Fruit fly (Drosophila melanogaster) whole organism, prepupa: ENCODE results near the gene CG6204.

Experiments
- Blimp-1 ChIP-seq: fragments of 200-800 bp; sonication (Bioruptor generic); optimal IDR thresholded peaks from 3 replicates; lab custom pipeline; 2017; ENCODE audit warnings: missing biosample characterization, missing genetic modification characterization, mild to moderate bottlenecking, moderate library complexity, missing genetic modification reagents
- CG11294 ChIP-seq: fragments of 200-800 bp; sonication (Bioruptor generic); IDR thresholded peaks from 2 replicates; pipeline ENCODE4 v1.3.6; 2022; ENCODE audit warnings: missing biosample characterization, missing genetic modification characterization
- CG11902 ChIP-seq: fragments of 200-800 bp; sonication (Bioruptor generic); optimal IDR thresholded peaks from 3 replicates; lab custom pipeline; 2016; ENCODE audit warnings: missing biosample characterization, missing genetic modification characterization
- CG15336 ChIP-seq: fragments of 200-800 bp; sonication (Bioruptor generic); IDR thresholded peaks from 2 replicates; pipeline ENCODE4 v1.3.6; 2022; ENCODE audit warnings: missing biosample characterization, missing genetic modification characterization
- CG16779 ChIP-seq: fragments of 200-800 bp; sonication (Bioruptor generic); optimal IDR thresholded peaks from 3 replicates; lab custom pipeline; 2017; ENCODE audit warnings: missing biosample characterization, mild to moderate bottlenecking, missing genetic modification characterization
- CG3032 ChIP-seq: fragments of 200-800 bp; optimal IDR thresholded peaks from 2 replicates; lab custom pipeline; 2019; ENCODE audit warnings: missing biosample characterization, mild to moderate bottlenecking, missing genetic modification characterization, moderate library complexity
- CG31627 ChIP-seq: fragments of 200-800 bp; sonication (Bioruptor generic); optimal IDR thresholded peaks from 3 replicates; lab custom pipeline; 2016; ENCODE audit warnings: missing biosample characterization, missing genetic modification characterization
- CG32006 ChIP-seq: fragments of 200-800 bp; sonication (Bioruptor generic); optimal IDR thresholded peaks from 3 replicates; lab custom pipeline; 2017; ENCODE audit warnings: missing biosample characterization, mild to moderate bottlenecking, missing genetic modification characterization
- CG34406 ChIP-seq: fragments of 200-800 bp; sonication (Bioruptor generic); optimal IDR thresholded peaks from 3 replicates; lab custom pipeline; 2016; ENCODE audit warnings: missing biosample characterization, missing genetic modification characterization
- CG3919 ChIP-seq: fragments of 200-800 bp; sonication (Bioruptor generic); optimal IDR thresholded peaks from 3 replicates; lab custom pipeline; 2016; ENCODE audit warnings: missing biosample characterization, missing genetic modification characterization
- CG4318 ChIP-seq: fragments of 200-800 bp; sonication (Bioruptor generic); optimal IDR thresholded peaks from 3 replicates; lab custom pipeline; 2017; ENCODE audit warnings: missing biosample characterization, mild to moderate bottlenecking, missing genetic modification characterization
- CG6163 ChIP-seq: fragments of 200-800 bp; sonication (Bioruptor generic); IDR thresholded peaks from 3 replicates; pipeline ENCODE4 v1.3.6; 2022; ENCODE audit warnings: missing biosample characterization, missing genetic modification characterization
- CG6276 ChIP-seq: fragments of 200-800 bp; sonication (Bioruptor generic); optimal IDR thresholded peaks from 2 replicates; lab custom pipeline; 2017; ENCODE audit warnings: missing biosample characterization, mild to moderate bottlenecking, missing genetic modification characterization
- CG6808 ChIP-seq: fragments of 200-800 bp; sonication (Bioruptor generic); optimal IDR thresholded peaks from 3 replicates; lab custom pipeline; 2017; ENCODE audit warnings: missing biosample characterization, missing genetic modification characterization, mild to moderate bottlenecking, moderate library complexity, missing genetic modification reagents
- CG6854 ChIP-seq: fragments of 200-800 bp; sonication (Bioruptor generic); optimal IDR thresholded peaks from 2 replicates; lab custom pipeline; 2017; ENCODE audit warnings: missing biosample characterization, mild to moderate bottlenecking, missing genetic modification characterization
- CG7368 ChIP-seq: fragments of 200-800 bp; sonication (Bioruptor generic); optimal IDR thresholded peaks from 3 replicates; lab custom pipeline; 2016; ENCODE audit warnings: missing biosample characterization, missing genetic modification characterization
- CG8119 ChIP-seq: fragments of 200-800 bp; sonication (Bioruptor generic); IDR thresholded peaks from 3 replicates; pipeline ENCODE4 v1.3.6; 2022; ENCODE audit warnings: missing biosample characterization, missing genetic modification characterization
- CG8319 ChIP-seq: fragments of 200-800 bp; sonication (Bioruptor generic); optimal IDR thresholded peaks from 3 replicates; lab custom pipeline; 2016; ENCODE audit warnings: missing biosample characterization, missing genetic modification characterization
- CG9139 ChIP-seq: fragments of 200-800 bp; sonication (Bioruptor generic); optimal IDR thresholded peaks from 3 replicates; lab custom pipeline; 2017; ENCODE audit warnings: missing biosample characterization, mild to moderate bottlenecking, missing genetic modification characterization
- Eip75B ChIP-seq: fragments of 200-800 bp; sonication (Bioruptor generic); optimal IDR thresholded peaks from 3 replicates; lab custom pipeline; 2016; ENCODE audit warnings: missing biosample characterization, missing genetic modification characterization
- Eip78C ChIP-seq: fragments of 200-800 bp; sonication (Bioruptor generic); peaks from one replicate; lab custom pipeline; 2016; ENCODE audit warnings: missing biosample characterization, missing genetic modification characterization
- Ets21C ChIP-seq: fragments of 200-800 bp; sonication (Bioruptor generic); optimal IDR thresholded peaks from 3 replicates; lab custom pipeline; 2016; ENCODE audit warnings: missing biosample characterization, missing genetic modification characterization
- Ets96B ChIP-seq: fragments of 200-800 bp; optimal IDR thresholded peaks from 2 replicates; lab custom pipeline; 2019; ENCODE audit warnings: missing biosample characterization, mild to moderate bottlenecking, missing genetic modification characterization, moderate library complexity
- Gug ChIP-seq: fragments of 200-800 bp; sonication (Bioruptor generic); IDR thresholded peaks from 2 replicates; pipeline ENCODE4 v1.3.6; 2022; ENCODE audit warnings: missing biosample characterization, missing genetic modification characterization
- Hr4 ChIP-seq: fragments of 200-800 bp; sonication (Bioruptor generic); optimal IDR thresholded peaks from 3 replicates; lab custom pipeline; 2016; ENCODE audit warnings: missing biosample characterization, missing genetic modification characterization
- Lpt ChIP-seq: fragments of 200-800 bp; sonication (Bioruptor generic); optimal IDR thresholded peaks from 3 replicates; lab custom pipeline; 2016; ENCODE audit warnings: missing biosample characterization, missing genetic modification characterization
- Met ChIP-seq: fragments of 200-800 bp; sonication (Bioruptor generic); optimal IDR thresholded peaks from 3 replicates; lab custom pipeline; 2016; ENCODE audit warnings: missing biosample characterization, missing genetic modification characterization
- OdsH ChIP-seq: fragments of 200-800 bp; sonication (Bioruptor generic); optimal IDR thresholded peaks from 3 replicates; lab custom pipeline; 2016; ENCODE audit warnings: missing biosample characterization, missing genetic modification characterization
- Sox102F ChIP-seq: fragments of 200-800 bp; sonication (Bioruptor generic); optimal IDR thresholded peaks from 2 replicates; lab custom pipeline; 2016; ENCODE audit warnings: missing biosample characterization, mild to moderate bottlenecking, missing genetic modification characterization
- Sox14 ChIP-seq: fragments of 200-800 bp; sonication (Bioruptor generic); optimal IDR thresholded peaks from 3 replicates; lab custom pipeline; 2016; ENCODE audit warnings: missing biosample characterization, missing genetic modification characterization
- Sox15 ChIP-seq: fragments of 200-800 bp; sonication (Bioruptor generic); optimal IDR thresholded peaks from 3 replicates; lab custom pipeline; 2016; ENCODE audit warnings: missing biosample characterization, missing genetic modification characterization
- achi ChIP-seq: fragments of 200-800 bp; sonication (Bioruptor generic); optimal IDR thresholded peaks from 3 replicates; lab custom pipeline; 2016; ENCODE audit warnings: missing biosample characterization, missing genetic modification characterization
- acj6 ChIP-seq: fragments of 200-800 bp; sonication (Bioruptor generic); optimal IDR thresholded peaks from 3 replicates; lab custom pipeline; 2016; ENCODE audit warnings: missing biosample characterization, missing genetic modification characterization
- cyc ChIP-seq: fragments of 200-800 bp; sonication (Bioruptor generic); optimal IDR thresholded peaks from 3 replicates; lab custom pipeline; 2016; ENCODE audit warnings: missing biosample characterization, missing genetic modification characterization
- dsx ChIP-seq: fragments of 200-800 bp; optimal IDR thresholded peaks from 3 replicates; lab custom pipeline; 2019; ENCODE audit warnings: missing biosample characterization, mild to moderate bottlenecking, missing genetic modification characterization, moderate library complexity; ENCODE audit not compliant: poor library complexity, severe bottlenecking
- eg ChIP-seq: fragments of 200-800 bp; sonication (Bioruptor generic); IDR thresholded peaks from 3 replicates; pipeline ENCODE4 v1.3.6; 2022; ENCODE audit warnings: missing biosample characterization, missing genetic modification characterization
- esn ChIP-seq: fragments of 200-800 bp; sonication (Bioruptor generic); optimal IDR thresholded peaks from 2 replicates; lab custom pipeline; 2016; ENCODE audit warnings: missing biosample characterization, mild to moderate bottlenecking, missing genetic modification characterization, moderate library complexity
- fd85E ChIP-seq: fragments of 200-800 bp; sonication (Bioruptor generic); optimal IDR thresholded peaks from 3 replicates; lab custom pipeline; 2016; ENCODE audit warnings: missing biosample characterization, missing genetic modification characterization
- lz ChIP-seq: fragments of 200-800 bp; sonication (Bioruptor generic); optimal IDR thresholded peaks from 3 replicates; lab custom pipeline; 2016; ENCODE audit warnings: missing biosample characterization, missing genetic modification characterization
- pdm3 ChIP-seq: fragments of 200-800 bp; sonication (Bioruptor generic); optimal IDR thresholded peaks from 3 replicates; lab custom pipeline; 2016; ENCODE audit warnings: missing biosample characterization, missing genetic modification characterization
- salr ChIP-seq, 2 experiments: fragments of 200-800 bp; sonication (Bioruptor generic); optimal IDR thresholded peaks; 3 replicates each; lab custom pipeline; 2016 to 2018; ENCODE audit warnings: missing biosample characterization in 2 of 2, missing genetic modification characterization in 2 of 2, mild to moderate bottlenecking in 1 of 2
- spab ChIP-seq: fragments of 200-800 bp; sonication (Bioruptor generic); optimal IDR thresholded peaks from 2 replicates; lab custom pipeline; 2017; ENCODE audit warnings: missing biosample characterization, mild to moderate bottlenecking, missing genetic modification characterization, missing genetic modification reagents
- ss ChIP-seq, 2 experiments: fragments of 200-800 bp; sonication (Bioruptor generic); optimal IDR thresholded peaks; 2 replicates in 1 of 2; 3 replicates in 1 of 2; lab custom pipeline; 2017 to 2018; ENCODE audit warnings: mild to moderate bottlenecking in 2 of 2, missing biosample characterization in 2 of 2, missing genetic modification characterization in 2 of 2, moderate library complexity in 1 of 2
- svp ChIP-seq: fragments of 200-800 bp; sonication (Bioruptor generic); peaks from one replicate; lab custom pipeline; 2016; ENCODE audit warnings: missing biosample characterization, missing genetic modification characterization
- topi ChIP-seq: fragments of 200-800 bp; sonication (Bioruptor generic); optimal IDR thresholded peaks from 3 replicates; lab custom pipeline; 2016; ENCODE audit warnings: missing biosample characterization, missing genetic modification characterization
- vri ChIP-seq: fragments of 200-800 bp; sonication (Bioruptor generic); optimal IDR thresholded peaks from 3 replicates; lab custom pipeline; 2016; ENCODE audit warnings: missing biosample characterization, mild to moderate bottlenecking, missing genetic modification characterization

CG6204 gene

DNA sequence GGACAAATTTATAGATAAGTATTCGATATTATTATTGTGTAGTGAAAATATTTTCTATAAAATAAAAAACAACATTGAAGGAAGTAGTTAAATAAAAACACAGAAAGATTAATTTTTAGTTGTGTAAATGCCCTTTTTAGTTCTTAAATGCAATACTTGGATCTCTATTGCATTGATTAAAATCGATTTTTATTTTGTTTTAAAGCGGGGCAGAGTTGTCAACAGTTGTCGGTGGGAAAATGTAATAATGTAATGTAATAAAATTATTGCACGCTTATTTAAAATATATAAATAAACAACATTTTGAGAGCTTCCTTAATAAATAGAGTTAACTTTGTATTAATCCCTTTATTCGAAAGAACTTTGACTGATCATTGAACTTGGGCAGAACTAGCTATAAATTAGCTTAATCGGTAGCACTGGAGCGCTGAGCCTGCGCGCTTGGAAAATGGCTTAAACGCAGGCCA lies 30.0 kb upstream of the CG6204 start, which contains the start of gene Apc2 (continued):
- TF ChIP-seq acj6 (GFP tag; lab: Kevin White, UChicago) (peak; percentile 60), CG3919 (peak; percentile 58), Sox14 (GFP tag; lab: Kevin White, UChicago) (peak; percentile 70), CG31627 (peak; percentile 42), salr (GFP tag; optimal IDR thresholded peaks at IDR 0.05; lab: Kevin White, UChicago) (peak in 1 of 2 experiments; percentile 30), topi (peak; percentile 60), ss (GFP tag; optimal IDR thresholded peaks at IDR 0.05; lab: Kevin White, UChicago) (peak in 1 of 2 experiments; percentile 13), fd85E (no peak), OdsH (GFP tag; lab: Kevin White, UChicago) (peak; percentile 70), CG32006 (GFP tag; lab: Kevin White, UChicago) (peak; percentile 69), spab (GFP tag; lab: Kevin White, UChicago) (no peak), vri (GFP tag; lab: Kevin White, UChicago) (peak; percentile 80), CG11294 (GFP tag; lab: Robert Waterston, UW) (no peak), Sox15 (GFP tag; lab: Kevin White, UChicago) (no peak), Hr4 (peak; percentile 74), CG8119 (GFP tag; lab: Robert Waterston, UW) (no peak), Ets96B (tag; lab: Kevin White, UChicago) (peak; percentile 56), achi (GFP tag; lab: Kevin White, UChicago) (peak; percentile 62)

DNA sequence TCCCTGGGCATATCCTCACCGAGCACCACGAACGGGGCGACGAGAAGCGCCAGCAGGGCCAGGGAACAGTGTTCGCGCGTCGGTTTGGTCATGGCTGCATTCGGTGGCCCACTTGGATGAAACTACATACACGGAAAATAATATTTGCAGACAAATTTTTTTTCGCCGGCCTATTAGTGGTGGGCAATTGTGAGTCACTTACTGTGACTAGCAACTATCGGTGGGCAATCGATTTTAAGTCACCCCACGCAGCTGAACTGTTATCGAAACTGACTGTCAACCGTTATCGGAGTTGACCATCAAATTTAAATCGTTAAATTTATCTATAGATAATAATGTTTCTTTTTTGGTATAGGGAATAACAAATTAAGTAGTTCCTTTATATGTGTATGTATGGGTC lies 24.3 kb upstream of the CG6204 start, which contains the start of gene CG5510:
Gene CG5510 (minus strand): TSS at position 201 of the 400 bp plus-strand sequence.
- 0 out of 2 replicates have a peak, but pooled peaks have one; percentile 23 for TF ChIP-seq CG15336 (GFP tag; lab: Robert Waterston, UW)
- no peak for TF ChIP-seq Sox102F (GFP tag; lab: Kevin White, UChicago)
- no peak for TF ChIP-seq CG11902 (GFP tag; lab: Kevin White, UChicago)
- peak; percentile 47 for TF ChIP-seq lz (GFP tag; lab: Kevin White, UChicago)
- peak; percentile 28 for TF ChIP-seq topi
- TF ChIP-seq CG3032: peak; percentile 44
- TF ChIP-seq Eip78C (GFP tag; lab: Kevin White, UChicago): peak; percentile 67
- peak; percentile 64 for TF ChIP-seq esn (GFP tag; lab: Kevin White, UChicago)
- peak; percentile 33 for TF ChIP-seq Sox14 (GFP tag; lab: Kevin White, UChicago)
- TF ChIP-seq CG31627: peak; percentile 48
- no peak for TF ChIP-seq CG6808 (GFP tag; lab: Kevin White, UChicago)
- TF ChIP-seq Gug (GFP tag; lab: Robert Waterston, UW): no peak
- TF ChIP-seq CG11294 (GFP tag; lab: Robert Waterston, UW): 0 out of 2 replicates have a peak, but pooled peaks have one; percentile 23
- TF ChIP-seq dsx (GFP tag; lab: Kevin White, UChicago): no peak
- peak; percentile 39 for TF ChIP-seq achi (GFP tag; lab: Kevin White, UChicago)
- no peak for TF ChIP-seq CG8319 (GFP tag; lab: Kevin White, UChicago)
- peak; percentile 45 for TF ChIP-seq cyc (GFP tag; lab: Kevin White, UChicago)
- TF ChIP-seq Eip75B: peak; percentile 33
- no peak for TF ChIP-seq CG6276 (GFP tag; lab: Kevin White, UChicago)
- TF ChIP-seq Ets21C: no peak
- peak; percentile 48; the same call in 1 of the 3 replicates for TF ChIP-seq eg (GFP tag; lab: Robert Waterston, UW)
- no peak for TF ChIP-seq pdm3 (GFP tag; lab: Kevin White, UChicago)
- no peak for TF ChIP-seq CG4318
- no peak for TF ChIP-seq CG6163

DNA sequence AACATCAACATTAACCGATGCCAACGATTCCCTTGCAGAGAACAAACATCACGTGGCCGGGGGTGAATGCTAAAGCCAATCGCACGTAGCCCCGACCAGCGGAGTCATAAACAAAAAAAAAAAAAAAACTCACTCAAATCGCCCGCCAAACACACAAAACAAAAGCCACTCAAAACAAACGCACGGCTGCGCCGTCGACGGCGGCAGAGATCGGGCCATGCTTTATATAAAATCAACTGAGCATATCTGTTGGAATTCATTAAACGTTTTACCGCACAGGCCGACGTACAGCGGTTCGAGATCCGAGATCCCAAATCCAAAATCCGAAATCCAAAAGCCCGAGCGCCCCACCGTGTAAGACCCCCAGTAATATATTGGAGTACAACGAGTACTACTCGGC lies 21.3 kb upstream of the CG6204 start, which contains the start of gene CG13606:
Gene CG13606 (plus strand): TSS at position 250 of the 400 bp plus-strand sequence.
- no peak for TF ChIP-seq CG7368 (GFP tag; lab: Kevin White, UChicago)
- TF ChIP-seq svp (GFP tag; lab: Kevin White, UChicago): no peak
- no peak for TF ChIP-seq Blimp-1 (GFP tag; lab: Kevin White, UChicago)
- no peak for TF ChIP-seq fd85E
- no peak for TF ChIP-seq OdsH (GFP tag; lab: Kevin White, UChicago)
- no peak for TF ChIP-seq cyc (GFP tag; lab: Kevin White, UChicago)
- no peak for TF ChIP-seq eg (GFP tag; lab: Robert Waterston, UW)
- no peak for TF ChIP-seq Hr4
- no peak for TF ChIP-seq CG6854 (GFP tag; lab: Kevin White, UChicago)
- no peak for TF ChIP-seq CG16779
- TF ChIP-seq Met (GFP tag; lab: Kevin White, UChicago): no peak
- no peak for TF ChIP-seq Lpt (GFP tag; lab: Kevin White, UChicago)
- TF ChIP-seq CG6276 (GFP tag; lab: Kevin White, UChicago): no peak
- no peak for TF ChIP-seq CG9139 (GFP tag; lab: Kevin White, UChicago)
- TF ChIP-seq CG34406 (GFP tag; lab: Kevin White, UChicago): no peak
